Worm (Caenorhabditis elegans) whole organism, young adult: ENCODE data around the gene C47E12.13.

ENCODE experiments used
- B0019.2 ChIP-seq: fragments of 200-800 bp; sonication (Bioruptor generic); conservative IDR thresholded peaks from 2 replicates; pipeline ENCODE4 v1.3.6; 2022; ENCODE audit warnings: missing genetic modification reagents, missing genetic modification characterization, missing compliant biosample characterization
- C17E4.6 ChIP-seq: fragments of 200-800 bp; sonication (Bioruptor generic); IDR thresholded peaks from 2 replicates; pipeline ENCODE4 v1.3.6; 2022; ENCODE audit warnings: missing genetic modification reagents, missing genetic modification characterization, missing compliant biosample characterization
- F23B12.7 ChIP-seq: sonication (generic microtip); optimal IDR thresholded peaks from 2 replicates; lab custom pipeline; 2017; ENCODE audit warnings: missing genetic modification characterization, mild to moderate bottlenecking, missing compliant biosample characterization, antibody characterized with exemption, moderate library complexity; ENCODE audit not compliant: insufficient read depth
- ama-1 ChIP-seq, 3 experiments: fragments of 150-350 bp in 1 of 3; sonication (generic microtip) in 2 of 3; optimal IDR thresholded peaks; 2 replicates each; lab custom pipeline; 2014 to 2018; ENCODE audit warnings: missing biosample characterization in 2 of 3, missing genetic modification characterization in 2 of 3, missing genetic modification reagents in 2 of 3
- ceh-58 ChIP-seq: fragments of 200-800 bp; sonication (Bioruptor generic); IDR thresholded peaks from 2 replicates; pipeline ENCODE4 v1.3.6; 2022; ENCODE audit warnings: missing genetic modification characterization, missing compliant biosample characterization
- egl-18 ChIP-seq: fragments of 200-800 bp; sonication (Bioruptor generic); IDR thresholded peaks from 2 replicates; pipeline ENCODE4 v1.3.6; 2022; ENCODE audit warnings: missing genetic modification reagents, missing genetic modification characterization, missing compliant biosample characterization
- madf-6 ChIP-seq: fragments of 200-800 bp; sonication (Bioruptor generic); IDR thresholded peaks from 2 replicates; pipeline ENCODE4 v1.3.6; 2022; ENCODE audit warnings: missing genetic modification reagents, missing genetic modification characterization, missing compliant biosample characterization
- mcd-1 ChIP-seq: fragments of 200-800 bp; sonication (Bioruptor generic); IDR thresholded peaks from 2 replicates; pipeline ENCODE4 v1.3.6; 2022; ENCODE audit warnings: missing genetic modification reagents, missing genetic modification characterization, missing compliant biosample characterization
- pbrm-1 ChIP-seq: fragments of 200-800 bp; sonication (Bioruptor generic); IDR thresholded peaks from 2 replicates; pipeline ENCODE4 v1.3.6; 2022; ENCODE audit warnings: missing genetic modification reagents, missing genetic modification characterization, missing compliant biosample characterization
- pha-4 ChIP-seq: fragments of 150-350 bp; sonication (generic microtip); optimal IDR thresholded peaks from 2 replicates; lab custom pipeline; 2014; ENCODE audit warnings: missing biosample characterization, missing genetic modification reagents, missing genetic modification characterization
- tbx-9 ChIP-seq: sonication (generic microtip); optimal IDR thresholded peaks from 2 replicates; lab custom pipeline; 2016; ENCODE audit warnings: borderline replicate concordance, missing genetic modification characterization, inconsistent platforms, missing compliant biosample characterization
- ztf-6 ChIP-seq: fragments of 200-800 bp; sonication (Bioruptor generic); IDR thresholded peaks from 2 replicates; pipeline ENCODE4 v1.3.6; 2022; ENCODE audit warnings: missing genetic modification reagents, missing genetic modification characterization, missing compliant biosample characterization

- TF ChIP-seq F23B12.7 (tag; lab: Kevin White, UChicago): no peak
- TF ChIP-seq pha-4 (tag; lab: Kevin White, UChicago): no peak
- TF ChIP-seq mcd-1 (GFP tag; lab: Robert Waterston, UW): no peak
- TF ChIP-seq pbrm-1 (GFP tag; lab: Robert Waterston, UW): no peak
- no peak for TF ChIP-seq C17E4.6
- TF ChIP-seq B0019.2 (GFP tag; lab: Robert Waterston, UW): no peak
- no peak for TF ChIP-seq madf-6 (GFP tag; lab: Robert Waterston, UW)
- no peak for TF ChIP-seq ztf-6 (GFP tag; lab: Robert Waterston, UW)
- TF ChIP-seq egl-18 (GFP tag; lab: Robert Waterston, UW): no peak
- no peak for TF ChIP-seq ceh-58
- TF ChIP-seq ama-1 (optimal IDR thresholded peaks at IDR 0.05; lab: Kevin White, UChicago): no peak
- no peak for TF ChIP-seq ama-1 (GFP tag; optimal IDR thresholded peaks at IDR 0.05; lab: Kevin White, UChicago)
- no peak for TF ChIP-seq tbx-9 (tag; lab: Kevin White, UChicago)
Observed at ce11 chrIV:10042881-10043280, 36.2 kb upstream of the C47E12.13 start, which contains the start of gene frk-1.
